Fruit fly (Drosophila melanogaster): ENCODE data around the gene hay.

hay gene

DNA sequence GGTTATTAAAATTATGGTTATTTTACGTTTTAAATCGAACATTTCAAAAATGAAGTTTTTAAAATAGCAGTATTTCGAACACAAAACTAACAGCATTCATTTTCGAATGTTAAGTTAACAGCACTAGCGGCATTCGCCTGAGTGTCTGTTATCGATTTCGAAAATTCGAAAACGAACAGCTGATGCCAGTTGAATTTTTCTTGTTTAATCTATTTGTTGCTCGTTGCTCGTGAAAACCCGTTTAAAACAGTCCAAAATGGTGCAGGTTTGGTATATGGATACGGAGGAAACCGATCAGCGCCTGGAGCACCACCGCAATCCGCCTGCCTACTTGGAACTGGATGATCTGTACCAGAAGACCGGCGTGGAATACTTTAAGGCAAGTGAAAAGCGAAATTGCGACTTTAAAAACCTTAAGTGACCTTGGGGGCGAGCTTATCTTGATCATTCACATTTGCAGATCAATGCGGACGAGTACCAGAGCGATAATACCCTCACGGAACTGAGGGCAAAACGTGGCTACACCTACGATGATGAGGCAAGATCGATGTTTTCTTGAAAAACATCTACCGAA is 32.4 kb downstream of the hay start, which contains the start of gene Adi1:
Gene Adi1 (plus strand): TSS at position 187 of the 574 bp plus-strand sequence.
- TF ChIP-seq CG7101 (tag; optimal IDR thresholded peaks at IDR 0.05) (no peak), cnc (optimal IDR thresholded peaks at IDR 0.05) (no peak), bab1 (GFP tag; optimal IDR thresholded peaks at IDR 0.05) (peak; percentile 33), CG12768 (GFP tag; optimal IDR thresholded peaks at IDR 0.05) (no peak), cic (GFP tag; optimal IDR thresholded peaks at IDR 0.05) (no peak), Hr96 (GFP tag; optimal IDR thresholded peaks at IDR 0.05) (no peak), Clk (GFP tag; optimal IDR thresholded peaks at IDR 0.05) (no peak)

dm6 chr3L:10664511-10665062 is 33.7 kb downstream of the hay start, which contains the start of gene simj:
Gene simj, plus strand, starts transcription at chr3L:10664739.
- TF ChIP-seq tj (GFP tag; optimal IDR thresholded peaks at IDR 0.05): peak; percentile 51
- peak; percentile 45 for TF ChIP-seq pad (GFP tag; optimal IDR thresholded peaks at IDR 0.05)
- peak; percentile 78 for TF ChIP-seq Mnt (GFP tag; optimal IDR thresholded peaks at IDR 0.05)
- peak; percentile 72 for TF ChIP-seq CG12768 (GFP tag; optimal IDR thresholded peaks at IDR 0.05)
- TF ChIP-seq bab1 (GFP tag; optimal IDR thresholded peaks at IDR 0.05): peak; percentile 76
- peak; percentile 89 for TF ChIP-seq cic (GFP tag; optimal IDR thresholded peaks at IDR 0.05)
- peak; percentile 78 for TF ChIP-seq CG7101 (tag; optimal IDR thresholded peaks at IDR 0.05)
- TF ChIP-seq ovo (GFP tag; optimal IDR thresholded peaks at IDR 0.05): peak; percentile 56
- no peak for TF ChIP-seq cnc (optimal IDR thresholded peaks at IDR 0.05)
- peak; percentile 54 for TF ChIP-seq Hr96 (GFP tag; optimal IDR thresholded peaks at IDR 0.05)
- TF ChIP-seq CG11617 (GFP tag; optimal IDR thresholded peaks at IDR 0.05): peak; percentile 59
- TF ChIP-seq toe (GFP tag; optimal IDR thresholded peaks at IDR 0.05): peak; percentile 6
- peak; percentile 39 for TF ChIP-seq CG14711 (tag; optimal IDR thresholded peaks at IDR 0.05)
- peak; percentile 28 for TF ChIP-seq CG7045 (GFP tag; optimal IDR thresholded peaks at IDR 0.05)
- peak; percentile 67 for TF ChIP-seq kay (GFP tag; ENCODE audit: borderline replicate concordance)
- peak; percentile 43 for TF ChIP-seq Crg-1 (GFP tag; optimal IDR thresholded peaks at IDR 0.05)
- no peak for TF ChIP-seq CG5204 (GFP tag; optimal IDR thresholded peaks at IDR 0.05)
- peak; percentile 39 for TF ChIP-seq CG1620 (GFP tag; optimal IDR thresholded peaks at IDR 0.05)
- peak; percentile 76 for TF ChIP-seq CG33017 (tag; optimal IDR thresholded peaks at IDR 0.05)
- TF ChIP-seq Clk (GFP tag; optimal IDR thresholded peaks at IDR 0.05): no peak

DNA sequence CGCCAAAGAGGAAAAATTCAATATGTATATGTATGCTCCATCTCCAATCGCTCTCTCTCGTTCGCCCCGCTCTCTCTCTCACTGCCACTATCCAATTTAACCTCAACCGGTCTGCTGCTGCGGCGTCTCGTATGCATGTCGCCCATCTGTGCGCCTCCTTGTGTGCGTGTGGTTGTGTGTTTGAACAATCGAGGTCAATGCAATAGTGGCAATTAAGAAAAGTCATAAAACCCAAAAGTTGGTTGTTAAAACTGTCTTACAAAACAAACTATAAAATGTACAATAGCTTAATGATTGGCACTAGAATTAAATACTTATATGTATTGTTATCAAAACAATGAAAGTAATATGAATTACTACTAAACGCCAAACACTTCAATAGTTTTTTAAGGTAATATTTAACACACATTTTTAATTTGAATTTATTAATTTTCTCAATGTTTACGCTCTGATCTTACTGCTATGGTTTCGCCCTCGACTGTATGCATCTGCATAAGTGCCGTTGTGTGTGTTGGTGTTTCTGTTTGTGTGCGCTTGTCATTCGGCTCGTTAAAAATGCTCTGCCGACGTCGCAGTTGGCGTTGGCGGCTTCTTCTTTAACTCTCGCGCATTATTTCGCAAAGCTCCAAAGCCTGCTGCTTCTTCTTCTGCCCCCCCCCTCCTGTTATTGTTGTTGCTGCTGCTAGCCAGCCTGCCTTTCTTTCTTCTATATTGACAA is 34.7 kb downstream of the hay start:
- TF ChIP-seq Hr96 (GFP tag; optimal IDR thresholded peaks at IDR 0.05) (peak; percentile 88), ovo (GFP tag; optimal IDR thresholded peaks at IDR 0.05) (peak; percentile 81), bab1 (GFP tag; optimal IDR thresholded peaks at IDR 0.05) (peak; percentile 96), CG14711 (tag; optimal IDR thresholded peaks at IDR 0.05) (peak; percentile 90), cic (GFP tag; optimal IDR thresholded peaks at IDR 0.05) (peak; percentile 90), kay (GFP tag; ENCODE audit: borderline replicate concordance) (peak; percentile 85), CG33017 (tag; optimal IDR thresholded peaks at IDR 0.05) (peak; percentile 98), CG7101 (tag; optimal IDR thresholded peaks at IDR 0.05) (peak; percentile 97), Clk (GFP tag; optimal IDR thresholded peaks at IDR 0.05) (peak; percentile 93), pad (GFP tag; optimal IDR thresholded peaks at IDR 0.05) (peak; percentile 89), CG12768 (GFP tag; optimal IDR thresholded peaks at IDR 0.05) (peak; percentile 98), Crg-1 (GFP tag; optimal IDR thresholded peaks at IDR 0.05) (peak; percentile 88), CG1620 (GFP tag; optimal IDR thresholded peaks at IDR 0.05) (peak; percentile 77), cnc (optimal IDR thresholded peaks at IDR 0.05) (no peak), CG5204 (GFP tag; optimal IDR thresholded peaks at IDR 0.05) (no peak), tj (GFP tag; optimal IDR thresholded peaks at IDR 0.05) (peak; percentile 91), CG7045 (GFP tag; optimal IDR thresholded peaks at IDR 0.05) (peak; percentile 98), Mnt (GFP tag; optimal IDR thresholded peaks at IDR 0.05) (peak; percentile 84), CG11617 (GFP tag; optimal IDR thresholded peaks at IDR 0.05) (peak; percentile 99), toe (GFP tag; optimal IDR thresholded peaks at IDR 0.05) (peak; percentile 97)

- no peak for TF ChIP-seq Crg-1 (GFP tag; optimal IDR thresholded peaks at IDR 0.05)
- TF ChIP-seq Hr96 (GFP tag; optimal IDR thresholded peaks at IDR 0.05): no peak
- no peak for TF ChIP-seq Clk (GFP tag; optimal IDR thresholded peaks at IDR 0.05)
- no peak for TF ChIP-seq CG7101 (tag; optimal IDR thresholded peaks at IDR 0.05)
- no peak for TF ChIP-seq cic (GFP tag; optimal IDR thresholded peaks at IDR 0.05)
- TF ChIP-seq pad (GFP tag; optimal IDR thresholded peaks at IDR 0.05): no peak
- TF ChIP-seq CG11617 (GFP tag; optimal IDR thresholded peaks at IDR 0.05): no peak
- TF ChIP-seq Mnt (GFP tag; optimal IDR thresholded peaks at IDR 0.05): no peak
- TF ChIP-seq kay (GFP tag; ENCODE audit: borderline replicate concordance): no peak
- TF ChIP-seq cnc (optimal IDR thresholded peaks at IDR 0.05): no peak
- no peak for TF ChIP-seq tj (GFP tag; optimal IDR thresholded peaks at IDR 0.05)
- no peak for TF ChIP-seq CG5204 (GFP tag; optimal IDR thresholded peaks at IDR 0.05)
- TF ChIP-seq CG1620 (GFP tag; optimal IDR thresholded peaks at IDR 0.05): no peak
- no peak for TF ChIP-seq CG7045 (GFP tag; optimal IDR thresholded peaks at IDR 0.05)
- no peak for TF ChIP-seq CG33017 (tag; optimal IDR thresholded peaks at IDR 0.05)
- TF ChIP-seq CG14711 (tag; optimal IDR thresholded peaks at IDR 0.05): no peak
- TF ChIP-seq ovo (GFP tag; optimal IDR thresholded peaks at IDR 0.05): no peak
- TF ChIP-seq bab1 (GFP tag; optimal IDR thresholded peaks at IDR 0.05): no peak
These were observed 35.7 kb downstream of the hay start for dm6 chr3L:10666511-10667003.

DNA sequence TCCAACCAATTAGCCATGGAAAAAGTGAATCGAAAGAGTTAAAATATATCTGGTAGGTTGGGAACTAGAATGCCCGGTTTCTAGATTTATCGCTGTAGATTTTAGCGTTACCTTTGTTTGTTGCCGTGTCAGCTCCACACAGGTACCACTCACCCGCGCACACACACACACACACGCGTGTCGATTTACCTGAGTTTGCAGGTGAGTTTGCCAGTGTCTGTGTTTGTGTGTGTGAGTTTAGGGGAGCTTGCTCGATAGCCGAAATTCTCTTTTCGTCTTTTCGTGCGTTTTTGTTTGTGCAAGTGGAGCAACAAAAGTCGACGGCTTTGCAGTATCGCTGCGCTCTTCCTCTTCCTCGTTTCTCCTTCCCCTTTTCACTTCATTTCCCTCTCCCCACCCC is 36.5 kb downstream of the hay start:
- TF ChIP-seq tj (GFP tag; optimal IDR thresholded peaks at IDR 0.05): peak; percentile 87
- TF ChIP-seq Clk (GFP tag; optimal IDR thresholded peaks at IDR 0.05): no peak

Measured in whole organism, adult.